Worm (Caenorhabditis elegans): ENCODE measurements around the gene K08D8.12.

K08D8.12 gene

ce11 chrIV:12896371-12896882 is 3.2 kb downstream of the K08D8.12 start, which contains the start of gene K08D8.7:
Gene K08D8.7, plus strand, starts transcription at chrIV:12896832.
- TF ChIP-seq drap-1 (GFP tag; optimal IDR thresholded peaks at IDR 0.05), result no peak
- no peak for TF ChIP-seq sptf-1 (tag; optimal IDR thresholded peaks at IDR 0.05)
- TF ChIP-seq lin-32 (GFP tag; optimal IDR thresholded peaks at IDR 0.05), result no peak
- no peak for TF ChIP-seq bed-3 (GFP tag; optimal IDR thresholded peaks at IDR 0.05)
- no peak for TF ChIP-seq flh-1 (GFP tag; optimal IDR thresholded peaks at IDR 0.05)
- TF ChIP-seq lin-13 (tag; optimal IDR thresholded peaks at IDR 0.05), result no peak
- no peak for TF ChIP-seq elt-3 (tag; optimal IDR thresholded peaks at IDR 0.05)
- no peak for TF ChIP-seq M03D4.4 (tag; optimal IDR thresholded peaks at IDR 0.05)
- TF ChIP-seq nhr-12 (tag; optimal IDR thresholded peaks at IDR 0.05), result no peak

- TF ChIP-seq sptf-1 (tag; optimal IDR thresholded peaks at IDR 0.05) (no peak), elt-1 (tag; optimal IDR thresholded peaks at IDR 0.05; ENCODE audit: borderline replicate concordance, insufficient read depth) (no peak), lin-32 (GFP tag; optimal IDR thresholded peaks at IDR 0.05) (no peak), nhr-28 (tag; optimal IDR thresholded peaks at IDR 0.05) (no peak), nhr-2 (tag; optimal IDR thresholded peaks at IDR 0.05) (no peak), ceh-83 (GFP tag; optimal IDR thresholded peaks at IDR 0.05) (no peak), unc-39 (tag; optimal IDR thresholded peaks at IDR 0.05) (no peak), blmp-1 (tag; optimal IDR thresholded peaks at IDR 0.05) (no peak), mep-1 (tag; optimal IDR thresholded peaks at IDR 0.05) (no peak), nhr-76 (tag; optimal IDR thresholded peaks at IDR 0.05) (no peak), mls-2 (tag; optimal IDR thresholded peaks at IDR 0.05) (no peak), ham-2 (GFP tag; optimal IDR thresholded peaks at IDR 0.05) (no peak), bed-3 (GFP tag; optimal IDR thresholded peaks at IDR 0.05) (no peak), nhr-12 (tag; optimal IDR thresholded peaks at IDR 0.05) (no peak)
Measured at ce11 chrIV:12897146-12897545, 3.9 kb downstream of the K08D8.12 start.

ce11 chrIV:12898823-12899222 is 5.6 kb downstream of the K08D8.12 start:
- TF ChIP-seq sem-2 (GFP tag; optimal IDR thresholded peaks at IDR 0.05) (no peak), mab-5 (tag; optimal IDR thresholded peaks at IDR 0.05) (no peak), lin-32 (GFP tag; optimal IDR thresholded peaks at IDR 0.05) (no peak), mep-1 (tag; optimal IDR thresholded peaks at IDR 0.05) (no peak), ceh-43 (GFP tag; optimal IDR thresholded peaks at IDR 0.05) (no peak), blmp-1 (tag; optimal IDR thresholded peaks at IDR 0.05) (no peak), M03D4.4 (tag; optimal IDR thresholded peaks at IDR 0.05) (no peak), pha-4 (tag; optimal IDR thresholded peaks at IDR 0.05) (no peak), snpc-4 (tag; optimal IDR thresholded peaks at IDR 0.05) (no peak), nhr-2 (tag; optimal IDR thresholded peaks at IDR 0.05) (no peak), mls-2 (tag; optimal IDR thresholded peaks at IDR 0.05) (no peak), lin-13 (tag; optimal IDR thresholded peaks at IDR 0.05) (no peak), ces-1 (GFP tag; optimal IDR thresholded peaks at IDR 0.05) (no peak), zip-8 (tag; optimal IDR thresholded peaks at IDR 0.05) (no peak), unc-62 (GFP tag; optimal IDR thresholded peaks at IDR 0.05) (no peak), ceh-83 (GFP tag; optimal IDR thresholded peaks at IDR 0.05) (no peak), sptf-1 (tag; optimal IDR thresholded peaks at IDR 0.05) (no peak)

ce11 chrIV:12899392-12899791 is 6.1 kb downstream of the K08D8.12 start, which contains the start of gene K08D8.9:
Gene K08D8.9, plus strand, starts transcription at chrIV:12899692.
- no peak for TF ChIP-seq mls-2 (tag; optimal IDR thresholded peaks at IDR 0.05)
- no peak for TF ChIP-seq drap-1 (GFP tag; optimal IDR thresholded peaks at IDR 0.05)
- TF ChIP-seq nhr-12 (tag; optimal IDR thresholded peaks at IDR 0.05), result no peak
- no peak for TF ChIP-seq nhr-237 (tag; optimal IDR thresholded peaks at IDR 0.05)
- TF ChIP-seq ceh-43 (GFP tag; optimal IDR thresholded peaks at IDR 0.05), result no peak
- no peak for TF ChIP-seq snpc-4 (tag; optimal IDR thresholded peaks at IDR 0.05)
- TF ChIP-seq lsy-2 (tag; optimal IDR thresholded peaks at IDR 0.05), result no peak
- no peak for TF ChIP-seq mab-5 (tag; optimal IDR thresholded peaks at IDR 0.05)
- no peak for TF ChIP-seq nhr-2 (tag; optimal IDR thresholded peaks at IDR 0.05)
- TF ChIP-seq unc-62 (GFP tag; optimal IDR thresholded peaks at IDR 0.05), result no peak

ce11 chrIV:12900267-12900666 is 7.0 kb downstream of the K08D8.12 start, which contains the start of gene K08D8.10:
Gene K08D8.10, plus strand, starts transcription at chrIV:12900567.
- TF ChIP-seq lin-32 (GFP tag; optimal IDR thresholded peaks at IDR 0.05) (no peak), mab-5 (tag; optimal IDR thresholded peaks at IDR 0.05) (no peak), sptf-1 (tag; optimal IDR thresholded peaks at IDR 0.05) (no peak), unc-120 (tag; optimal IDR thresholded peaks at IDR 0.05; ENCODE audit: poor library complexity, severe bottlenecking) (no peak), tbx-8 (GFP tag; optimal IDR thresholded peaks at IDR 0.05) (no peak), ceh-83 (GFP tag; optimal IDR thresholded peaks at IDR 0.05) (no peak)

All from whole organism, mixed stage, embryonic.